Worm (Caenorhabditis elegans) whole organism, L2 larva: ENCODE measurements around the gene dhs-22.
A peak's percentile ranks its signal among the peaks of the same experiment; 100 is the strongest.

ENCODE experiments used
- C34F6.9 ChIP-seq: fragments of 150-350 bp; optimal IDR thresholded peaks from 2 replicates; lab custom pipeline; 2014; ENCODE audit warnings: missing biosample characterization, missing genetic modification characterization
- alr-1 ChIP-seq: fragments of 150-350 bp; optimal IDR thresholded peaks from 2 replicates; lab custom pipeline; 2014; ENCODE audit warnings: missing biosample characterization, missing genetic modification characterization
- blmp-1 ChIP-seq: sonication (generic microtip); optimal IDR thresholded peaks from 2 replicates; lab custom pipeline; 2017; ENCODE audit warnings: missing genetic modification characterization, mild to moderate bottlenecking, missing compliant biosample characterization, antibody characterized with exemption, moderate library complexity; ENCODE audit not compliant: insufficient read depth
- ceh-16 ChIP-seq: fragments of 150-350 bp; optimal IDR thresholded peaks from 2 replicates; lab custom pipeline; 2014; ENCODE audit warnings: missing biosample characterization, missing genetic modification characterization
- ceh-82 ChIP-seq: fragments of 150-350 bp; optimal IDR thresholded peaks from 2 replicates; lab custom pipeline; 2014; ENCODE audit warnings: missing biosample characterization, missing genetic modification characterization
- crh-2 ChIP-seq: sonication (generic microtip); optimal IDR thresholded peaks from 2 replicates; lab custom pipeline; 2017; ENCODE audit warnings: missing biosample characterization, missing genetic modification characterization
- dmd-4 ChIP-seq: sonication (generic microtip); optimal IDR thresholded peaks from 2 replicates; lab custom pipeline; 2017; ENCODE audit warnings: missing biosample characterization, missing genetic modification characterization
- fos-1 ChIP-seq: fragments of 150-350 bp; optimal IDR thresholded peaks from 2 replicates; lab custom pipeline; 2014; ENCODE audit warnings: missing biosample characterization, missing genetic modification characterization
- lin-13 ChIP-seq: fragments of 150-350 bp; optimal IDR thresholded peaks from 2 replicates; lab custom pipeline; 2014; ENCODE audit warnings: missing biosample characterization, missing genetic modification reagents, missing genetic modification characterization
- lin-39 ChIP-seq: fragments of 150-350 bp; optimal IDR thresholded peaks from 2 replicates; lab custom pipeline; 2014; ENCODE audit warnings: missing biosample characterization, missing genetic modification reagents, missing genetic modification characterization
- lsy-2 ChIP-seq, 2 experiments: fragments of 150-350 bp in 1 of 2; sonication (generic microtip) in 1 of 2; optimal IDR thresholded peaks; 2 replicates each; lab custom pipeline; 2014 to 2017; ENCODE audit warnings: missing biosample characterization in 2 of 2, missing genetic modification characterization in 2 of 2
- mab-5 ChIP-seq: fragments of 150-350 bp; optimal IDR thresholded peaks from 2 replicates; lab custom pipeline; 2014; ENCODE audit warnings: missing biosample characterization, missing genetic modification characterization
- mdl-1 ChIP-seq, 2 experiments: fragments of 150-350 bp in 1 of 2; sonication (generic microtip) in 1 of 2; optimal IDR thresholded peaks; 2 replicates each; lab custom pipeline; 2017; ENCODE audit warnings: missing biosample characterization in 2 of 2, missing genetic modification characterization in 2 of 2
- nhr-10 ChIP-seq: sonication (generic microtip); optimal IDR thresholded peaks from 2 replicates; lab custom pipeline; 2017; ENCODE audit warnings: missing biosample characterization, missing genetic modification characterization
- nhr-11 ChIP-seq: fragments of 150-350 bp; optimal IDR thresholded peaks from 2 replicates; lab custom pipeline; 2014; ENCODE audit warnings: missing biosample characterization, missing genetic modification characterization
- nhr-12 ChIP-seq: fragments of 150-350 bp; optimal IDR thresholded peaks from 2 replicates; lab custom pipeline; 2014; ENCODE audit warnings: missing biosample characterization, missing genetic modification characterization
- nhr-129 ChIP-seq: fragments of 150-350 bp; optimal IDR thresholded peaks from 2 replicates; lab custom pipeline; 2014; ENCODE audit warnings: missing biosample characterization, missing genetic modification characterization
- nhr-21 ChIP-seq: fragments of 150-350 bp; optimal IDR thresholded peaks from 2 replicates; lab custom pipeline; 2014; ENCODE audit warnings: missing biosample characterization, missing genetic modification characterization
- nhr-237 ChIP-seq: fragments of 150-350 bp; optimal IDR thresholded peaks from 2 replicates; lab custom pipeline; 2014; ENCODE audit warnings: missing biosample characterization, missing genetic modification characterization
- nhr-25 ChIP-seq: fragments of 150-350 bp; sonication (generic microtip); optimal IDR thresholded peaks from 3 replicates; lab custom pipeline; 2014; ENCODE audit warnings: missing biosample characterization, missing genetic modification characterization
- nhr-77 ChIP-seq: fragments of 150-350 bp; optimal IDR thresholded peaks from 2 replicates; lab custom pipeline; 2014; ENCODE audit warnings: missing biosample characterization, missing genetic modification characterization
- sem-4 ChIP-seq: fragments of 150-350 bp; optimal IDR thresholded peaks from 2 replicates; lab custom pipeline; 2014; ENCODE audit warnings: missing biosample characterization, missing genetic modification reagents, missing genetic modification characterization
- skn-1 ChIP-seq: sonication (generic microtip); optimal IDR thresholded peaks from 2 replicates; lab custom pipeline; 2017; ENCODE audit warnings: missing biosample characterization, missing genetic modification characterization
- sma-3 ChIP-seq: sonication (generic microtip); optimal IDR thresholded peaks from 2 replicates; lab custom pipeline; 2016; ENCODE audit warnings: missing genetic modification reagents, missing genetic modification characterization, missing compliant biosample characterization
- sma-9 ChIP-seq, 2 experiments: fragments of 150-350 bp in 1 of 2; sonication (generic microtip) in 1 of 2; optimal IDR thresholded peaks; 2 replicates each; lab custom pipeline; 2014 to 2016; ENCODE audit warnings: missing genetic modification characterization in 2 of 2, mild to moderate bottlenecking in 1 of 2, missing biosample characterization in 1 of 2, missing compliant biosample characterization in 1 of 2, missing genetic modification reagents in 1 of 2, moderate library complexity in 1 of 2
- snpc-4 ChIP-seq: fragments of 150-350 bp; optimal IDR thresholded peaks from 2 replicates; lab custom pipeline; 2014; ENCODE audit warnings: missing biosample characterization, missing genetic modification characterization
- unc-55 ChIP-seq: fragments of 150-350 bp; sonication (generic microtip); optimal IDR thresholded peaks from 3 replicates; lab custom pipeline; 2014; ENCODE audit warnings: missing biosample characterization, missing genetic modification reagents, missing genetic modification characterization
- unc-62 ChIP-seq: fragments of 150-350 bp; optimal IDR thresholded peaks from 2 replicates; lab custom pipeline; 2014; ENCODE audit warnings: missing biosample characterization, missing genetic modification reagents, missing genetic modification characterization
- ztf-1 ChIP-seq: fragments of 200-800 bp; sonication (Bioruptor generic); conservative IDR thresholded peaks from 2 replicates; pipeline ENCODE4 v1.3.6; 2022; ENCODE audit warnings: missing genetic modification characterization, missing compliant biosample characterization
- ztf-11 ChIP-seq: sonication (generic microtip); optimal IDR thresholded peaks from 2 replicates; lab custom pipeline; 2017; ENCODE audit warnings: missing biosample characterization, missing genetic modification characterization

The dhs-22 gene

ce11 chrV:14414964-14415564 is 6.2 kb downstream of the dhs-22 start, which contains the start of the genes nxf-1 and C15H11.11 (continued):
- TF ChIP-seq ceh-82 (no peak), ceh-16 (tag; lab: Kevin White, UChicago) (no peak), lsy-2 (tag; optimal IDR thresholded peaks at IDR 0.05; lab: Kevin White, UChicago) (peak; percentile 71 to 88), nhr-11 (tag; lab: Kevin White, UChicago) (no peak), alr-1 (tag; lab: Kevin White, UChicago) (no peak), lin-13 (peak; percentile 47), nhr-237 (tag; lab: Kevin White, UChicago) (no peak), mdl-1 (tag; optimal IDR thresholded peaks at IDR 0.05; lab: Kevin White, UChicago) (peak in 1 of 2 experiments; percentile 43), sma-9 (GFP tag; optimal IDR thresholded peaks at IDR 0.05; lab: Kevin White, UChicago) (peak; percentile 71), sma-9 (tag; optimal IDR thresholded peaks at IDR 0.05; lab: Kevin White, UChicago) (no peak), C34F6.9 (tag; lab: Kevin White, UChicago) (peak; percentile 84)
- TF ChIP-seq, all 48 proteins: peak for 17

ce11 chrV:14414032-14414431 is 7.2 kb downstream of the dhs-22 start:
- TF ChIP-seq fos-1 (tag; lab: Kevin White, UChicago) (peak; percentile 93), nhr-12 (no peak)
- TF ChIP-seq, all 48 proteins: peak for 1

DNA sequence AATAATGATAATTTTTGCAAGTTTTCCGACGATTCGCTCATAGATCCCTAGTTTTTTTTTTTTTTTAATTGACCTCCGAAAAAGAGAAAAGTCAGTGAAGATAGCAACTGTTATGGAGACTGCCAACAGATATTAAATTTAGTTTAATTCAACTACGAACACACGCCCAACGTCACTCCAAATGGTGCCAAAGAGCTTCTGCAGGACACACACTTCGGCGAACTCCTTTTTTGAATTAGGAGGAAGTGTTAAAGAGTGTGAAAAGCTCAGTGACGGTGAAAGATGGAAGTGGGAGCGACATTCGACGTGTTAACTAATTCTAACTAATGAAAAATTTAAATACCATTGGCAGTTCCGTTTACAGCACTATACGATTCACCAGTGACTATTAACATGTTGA is 9.3 kb downstream of the dhs-22 start:
- TF ChIP-seq mab-5 (tag; lab: Kevin White, UChicago) (no peak), unc-55 (GFP tag; lab: Kevin White, UChicago) (peak; percentile 7), crh-2 (tag; lab: Kevin White, UChicago) (no peak), alr-1 (tag; lab: Kevin White, UChicago) (no peak), nhr-12 (no peak), ceh-82 (no peak), nhr-25 (tag; lab: Kevin White, UChicago) (no peak), C34F6.9 (tag; lab: Kevin White, UChicago) (no peak), sma-3 (GFP tag; lab: Kevin White, UChicago) (no peak)

DNA sequence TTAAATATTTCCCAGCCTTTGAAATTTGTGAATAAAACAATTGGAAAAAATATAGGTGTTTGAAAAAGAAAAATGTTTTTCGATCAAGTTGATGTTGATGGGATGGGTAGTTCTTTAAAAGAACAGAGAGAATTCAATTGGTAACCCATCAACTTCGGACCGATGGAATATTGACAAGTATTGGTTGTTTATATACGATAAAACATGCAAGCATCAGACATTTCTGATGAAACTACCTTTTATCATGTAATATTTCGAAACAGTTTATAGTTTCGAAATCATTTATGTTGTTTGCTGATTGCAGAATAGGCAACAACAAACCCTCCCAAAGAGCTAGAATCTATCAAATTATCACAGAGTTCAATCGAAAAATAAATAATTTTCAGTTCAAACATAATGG is 11.3 kb downstream of the dhs-22 start:
- TF ChIP-seq nhr-77 (tag; lab: Kevin White, UChicago): no peak
- TF ChIP-seq nhr-129 (tag; lab: Kevin White, UChicago): peak; percentile 45
- peak; percentile 69 for TF ChIP-seq snpc-4

- TF ChIP-seq unc-55 (GFP tag; lab: Kevin White, UChicago) (no peak), ceh-82 (no peak), nhr-21 (no peak), crh-2 (tag; lab: Kevin White, UChicago) (no peak), nhr-12 (no peak), mdl-1 (tag; optimal IDR thresholded peaks at IDR 0.05; lab: Kevin White, UChicago) (no peak), ztf-11 (tag; lab: Kevin White, UChicago) (no peak)
- TF ChIP-seq, all 48 proteins: peak for 0
Observed at ce11 chrV:14408774-14409173, 12.5 kb downstream of the dhs-22 start, which contains the start of gene gnrr-2. TSS of gene gnrr-2 (plus strand) at chrV:14409074.

ce11 chrV:14405647-14406046 is 15.6 kb downstream of the dhs-22 start:
- TF ChIP-seq lsy-2 (tag; optimal IDR thresholded peaks at IDR 0.05; lab: Kevin White, UChicago): no peak
- no peak for TF ChIP-seq nhr-129 (tag; lab: Kevin White, UChicago)
- no peak for TF ChIP-seq nhr-11 (tag; lab: Kevin White, UChicago)
- TF ChIP-seq nhr-77 (tag; lab: Kevin White, UChicago): no peak
- TF ChIP-seq nhr-21: no peak

DNA sequence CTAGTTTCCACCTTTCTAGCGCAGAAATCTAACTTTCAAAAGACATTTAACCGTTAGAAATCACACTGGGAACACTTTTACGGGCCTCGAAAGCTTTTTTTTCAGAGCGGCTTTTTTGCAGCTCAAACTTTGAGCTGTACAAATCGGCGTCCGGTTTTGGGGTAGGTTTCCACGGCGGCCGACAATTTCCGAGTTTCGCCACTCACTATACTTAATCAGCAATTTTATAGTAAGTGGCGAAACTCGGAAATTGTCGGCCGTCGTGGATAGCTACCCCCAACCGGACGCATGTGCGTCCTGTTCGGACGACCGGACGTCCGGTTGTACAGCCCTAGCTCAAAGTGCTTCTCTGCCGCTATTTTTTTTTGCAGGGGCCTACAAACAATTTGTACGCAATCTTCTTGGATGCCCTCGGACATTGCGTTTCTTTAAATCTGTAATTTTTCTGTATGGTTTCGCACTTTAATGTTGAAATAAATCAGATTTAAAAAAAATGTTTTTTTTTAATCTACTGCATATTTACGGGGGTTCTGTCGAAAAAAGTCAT is 25.0 kb downstream of the dhs-22 start:
- TF ChIP-seq blmp-1 (no peak), lin-39 (tag; lab: Kevin White, UChicago) (no peak), unc-62 (GFP tag; lab: Kevin White, UChicago) (no peak), nhr-10 (tag; lab: Kevin White, UChicago) (no peak), ztf-1 (GFP tag; lab: Robert Waterston, UW) (no peak), sem-4 (tag; lab: Kevin White, UChicago) (no peak), dmd-4 (tag; lab: Kevin White, UChicago) (no peak), mab-5 (tag; lab: Kevin White, UChicago) (no peak), skn-1 (tag; lab: Kevin White, UChicago) (no peak)
